Worm (Caenorhabditis elegans): Measurements from ENCODE around the gene pgph-3.

The pgph-3 gene

ce11 chrV:5763787-5764186, at the start of gene pgph-3:
Gene pgph-3 (minus strand): TSS chrV:5763846.
- TF ChIP-seq unc-39 (tag; optimal IDR thresholded peaks at IDR 0.05) (no peak), egl-43 (GFP tag; IDR thresholded peaks at IDR 0.05) (no peak), Y5F2A.4 (GFP tag; optimal IDR thresholded peaks at IDR 0.05) (no peak), hlh-11 (tag; optimal IDR thresholded peaks at IDR 0.05) (peak; percentile 97), lim-7 (GFP tag; IDR thresholded peaks at IDR 0.05) (no peak), lin-13 (GFP tag; optimal IDR thresholded peaks at IDR 0.05) (no peak), mdl-1 (tag; optimal IDR thresholded peaks at IDR 0.05) (peak; percentile 75 to 94), mep-1 (tag; optimal IDR thresholded peaks at IDR 0.05) (peak; percentile 52), mxl-3 (GFP tag; optimal IDR thresholded peaks at IDR 0.05) (peak; percentile 71), nhr-48 (tag; optimal IDR thresholded peaks at IDR 0.05) (peak; percentile 93), ceh-20 (GFP tag; IDR thresholded peaks at IDR 0.05) (peak; percentile 75), snpc-1.2 (GFP tag; IDR thresholded peaks at IDR 0.05) (no peak), dve-1 (tag; optimal IDR thresholded peaks at IDR 0.05; ENCODE audit: insufficient read depth) (peak; percentile 94), spr-1 (tag; optimal IDR thresholded peaks at IDR 0.05) (peak; percentile 26), lin-38 (GFP tag; IDR thresholded peaks at IDR 0.05) (peak; percentile 38), cey-2 (tag; optimal IDR thresholded peaks at IDR 0.05; ENCODE audit: borderline replicate concordance, insufficient read depth) (peak; percentile 80), zfp-3 (GFP tag; conservative IDR thresholded peaks at IDR 0.05) (peak; percentile 49; the same call in 1 of the 2 replicates), vab-7 (GFP tag; IDR thresholded peaks at IDR 0.05) (no peak), ztf-7 (tag; optimal IDR thresholded peaks at IDR 0.05) (peak; percentile 65), spr-3 (GFP tag; optimal IDR thresholded peaks at IDR 0.05) (no peak), hif-1 (tag; optimal IDR thresholded peaks at IDR 0.05) (peak in 1 of 2 experiments; percentile 41), nhr-111 (GFP tag; optimal IDR thresholded peaks at IDR 0.05) (no peak), set-16 (GFP tag; IDR thresholded peaks at IDR 0.05) (no peak), nhr-237 (tag; optimal IDR thresholded peaks at IDR 0.05) (no peak), fos-1 (tag; optimal IDR thresholded peaks at IDR 0.05) (no peak), ztf-11 (tag; optimal IDR thresholded peaks at IDR 0.05) (no peak), pqm-1 (tag; optimal IDR thresholded peaks at IDR 0.05) (peak; percentile 59), Y105C5A.15 (GFP tag; IDR thresholded peaks at IDR 0.05) (no peak), ceh-44 (GFP tag; IDR thresholded peaks at IDR 0.05) (no peak), nhr-10 (tag; optimal IDR thresholded peaks at IDR 0.05) (peak; percentile 60), zip-2 (tag; optimal IDR thresholded peaks at IDR 0.05) (peak; percentile 19), nhr-77 (tag; optimal IDR thresholded peaks at IDR 0.05) (peak; percentile 85), zip-11 (GFP tag; IDR thresholded peaks at IDR 0.05) (no peak), F10B5.3 (tag; optimal IDR thresholded peaks at IDR 0.05) (no peak), aha-1 (tag) (peak; percentile 51), ZK546.5 (tag; optimal IDR thresholded peaks at IDR 0.05) (no peak), gei-8 (GFP tag; optimal IDR thresholded peaks at IDR 0.05) (peak; percentile 7), zag-1 (tag; optimal IDR thresholded peaks at IDR 0.05) (no peak), nhr-41 (GFP tag; IDR thresholded peaks at IDR 0.05) (no peak), nhr-76 (tag; optimal IDR thresholded peaks at IDR 0.05) (peak; percentile 69), ctbp-1 (GFP tag; IDR thresholded peaks at IDR 0.05) (no peak), ZK337.2 (GFP tag; IDR thresholded peaks at IDR 0.05) (no peak), lsy-2 (tag; optimal IDR thresholded peaks at IDR 0.05) (peak in 1 of 2 experiments; percentile 75), aly-2 (tag; optimal IDR thresholded peaks at IDR 0.05) (no peak), dmd-9 (GFP tag; IDR thresholded peaks at IDR 0.05) (no peak), attf-4 (tag; optimal IDR thresholded peaks at IDR 0.05) (no peak), lin-1 (GFP tag; IDR thresholded peaks at IDR 0.05) (peak; percentile 91), hlh-30 (tag; optimal IDR thresholded peaks at IDR 0.05; ENCODE audit: insufficient read depth) (peak; percentile 84), daf-16 (GFP tag; optimal IDR thresholded peaks at IDR 0.05) (peak; percentile 10 to 66), daf-16 (tag; optimal IDR thresholded peaks at IDR 0.05) (peak; percentile 85), nhr-102 (tag; optimal IDR thresholded peaks at IDR 0.05) (peak; percentile 78), F26F4.8 (GFP tag; conservative IDR thresholded peaks at IDR 0.05) (no peak), ceh-82 (tag; optimal IDR thresholded peaks at IDR 0.05) (no peak)
